Worm (Caenorhabditis elegans): ENCODE data around the gene ugt-12.
A peak's percentile ranks its signal among the peaks of the same experiment; 100 is the strongest.

Gene ugt-12

DNA sequence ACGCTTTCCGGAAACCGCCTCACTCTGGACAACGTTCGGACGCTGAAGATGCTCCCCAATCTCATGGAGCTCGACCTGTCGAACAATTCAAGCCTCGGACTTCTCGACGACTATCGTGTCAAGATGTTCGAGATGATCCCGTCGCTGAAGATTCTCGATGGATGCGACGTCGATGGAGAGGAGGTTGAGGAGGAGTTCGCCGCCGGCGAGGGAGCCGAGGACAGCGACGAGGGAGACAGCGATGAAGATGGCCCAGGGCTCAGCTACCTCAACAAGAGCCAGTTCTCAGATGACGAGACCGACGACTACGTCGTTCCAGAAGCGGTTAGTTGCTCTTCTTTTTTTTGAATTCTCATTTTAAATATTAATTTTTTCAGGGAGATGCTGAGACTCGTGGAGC, 1.4 kb upstream of the ugt-12 start:
- no peak for TF ChIP-seq nhr-47 (tag; optimal IDR thresholded peaks at IDR 0.05)
- TF ChIP-seq efl-1 (optimal IDR thresholded peaks at IDR 0.05) = no peak
- peak in 1 of 2 experiments; percentile 15 for TF ChIP-seq efl-1 (GFP tag; optimal IDR thresholded peaks at IDR 0.05 in 1 of 2)
- no peak for TF ChIP-seq nhr-85 (tag)

DNA sequence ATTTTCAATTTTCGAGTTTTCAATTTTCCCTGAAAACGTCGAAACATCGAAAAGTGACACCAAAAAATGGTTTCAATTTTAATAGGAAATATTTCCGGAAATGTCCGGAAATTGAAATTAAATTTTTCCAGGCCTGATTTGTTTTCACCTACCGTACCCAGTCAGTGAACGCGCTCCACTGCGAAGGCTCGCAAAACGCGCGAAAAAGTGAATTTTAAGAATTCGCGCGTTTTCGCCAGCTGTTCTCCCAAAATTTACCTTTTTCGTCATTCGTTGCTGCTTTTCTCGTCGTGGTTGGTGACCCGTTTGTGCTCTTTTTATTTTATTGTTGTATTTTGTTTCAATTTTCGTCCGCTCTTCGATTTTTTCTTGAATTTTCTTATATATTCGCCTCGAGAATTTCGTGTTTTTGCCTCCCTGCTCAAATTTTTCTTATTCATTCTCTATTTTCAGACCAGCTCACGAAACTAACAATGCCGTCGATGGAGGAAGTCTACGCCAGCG, 599 bp upstream of the ugt-12 start, which contains the start of gene T19H12.2:
Gene T19H12.2, plus strand, starts transcription at position 454 of the 504 bp plus-strand sequence.
- no peak for TF ChIP-seq skn-1 (tag; optimal IDR thresholded peaks at IDR 0.05)
- peak in 1 of 2 experiments; percentile 57 for TF ChIP-seq lsy-2 (tag; optimal IDR thresholded peaks at IDR 0.05)
- TF ChIP-seq blmp-1 (tag; optimal IDR thresholded peaks at IDR 0.05) = peak; percentile 22

DNA sequence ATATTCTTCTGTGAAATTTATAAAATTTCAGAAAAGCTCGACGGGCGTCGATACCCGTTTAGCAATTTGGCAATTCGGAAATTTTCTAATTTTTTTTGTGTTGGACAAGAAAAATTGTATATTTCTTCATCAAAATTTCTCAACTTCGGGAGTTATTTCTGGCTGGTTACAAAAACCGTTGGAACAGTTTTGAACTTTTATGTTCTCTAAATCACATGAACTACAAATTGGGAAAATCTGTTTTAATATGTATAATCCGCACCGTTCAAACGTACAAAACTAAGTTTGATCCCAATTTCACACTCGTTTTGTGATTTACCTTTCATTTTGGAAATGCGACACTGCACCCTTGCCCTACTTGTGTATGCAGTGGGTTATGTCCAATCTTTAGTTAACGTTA, 4.1 kb downstream of the ugt-12 start, which contains the start of gene T19H12.3:
Gene T19H12.3, plus strand, starts transcription at position 301 of the 400 bp plus-strand sequence.
- TF ChIP-seq fkh-10 (GFP tag; optimal IDR thresholded peaks at IDR 0.05) (no peak), ceh-90 (tag; optimal IDR thresholded peaks at IDR 0.05) (no peak), C16A3.4 (tag; optimal IDR thresholded peaks at IDR 0.05) (no peak), mdl-1 (tag; optimal IDR thresholded peaks at IDR 0.05) (no peak), pax-3 (tag; optimal IDR thresholded peaks at IDR 0.05) (no peak), nhr-28 (tag; optimal IDR thresholded peaks at IDR 0.05) (no peak), elt-2 (tag; optimal IDR thresholded peaks at IDR 0.05) (no peak), ceh-82 (tag; optimal IDR thresholded peaks at IDR 0.05) (no peak), zip-4 (GFP tag; optimal IDR thresholded peaks at IDR 0.05) (no peak), lin-39 (tag; optimal IDR thresholded peaks at IDR 0.05) (no peak), ztf-4 (tag; optimal IDR thresholded peaks at IDR 0.05) (no peak), fos-1 (tag; optimal IDR thresholded peaks at IDR 0.05) (no peak), dsc-1 (tag; optimal IDR thresholded peaks at IDR 0.05) (no peak), nhr-77 (tag; optimal IDR thresholded peaks at IDR 0.05) (no peak), C34B4.2 (tag; optimal IDR thresholded peaks at IDR 0.05) (no peak), ceh-8 (GFP tag; optimal IDR thresholded peaks at IDR 0.05) (no peak), Y116A8C.19 (tag; optimal IDR thresholded peaks at IDR 0.05; ENCODE audit: borderline replicate concordance) (no peak), snu-23 (GFP tag; optimal IDR thresholded peaks at IDR 0.05) (no peak), ama-1 (optimal IDR thresholded peaks at IDR 0.05) (no peak)

DNA sequence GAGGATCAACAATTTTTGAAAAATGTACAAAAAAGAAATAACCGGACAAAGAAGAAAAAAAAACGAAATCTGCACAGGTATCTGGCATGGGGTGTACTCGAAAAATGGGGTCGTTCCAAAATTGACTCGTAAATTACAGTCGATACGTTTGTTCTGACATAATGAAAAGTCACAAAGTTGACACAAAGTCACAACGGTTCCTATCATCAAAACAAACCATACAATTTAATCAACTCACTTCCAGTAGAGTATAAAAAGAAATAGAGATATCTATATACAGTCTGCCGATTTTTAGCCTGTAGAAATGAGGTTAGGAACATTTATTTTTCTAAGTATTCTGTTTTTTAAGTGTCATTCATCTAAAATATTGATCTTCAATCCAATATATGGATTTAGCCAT, 4.9 kb downstream of the ugt-12 start, which contains the start of gene T19H12.12:
Gene T19H12.12, plus strand, starts transcription at position 301 of the 400 bp plus-strand sequence.
- TF ChIP-seq lin-13 (GFP tag; optimal IDR thresholded peaks at IDR 0.05) (no peak), ztf-4 (tag; optimal IDR thresholded peaks at IDR 0.05) (no peak), aly-2 (tag; optimal IDR thresholded peaks at IDR 0.05) (no peak), nhr-71 (tag; optimal IDR thresholded peaks at IDR 0.05) (no peak)

DNA sequence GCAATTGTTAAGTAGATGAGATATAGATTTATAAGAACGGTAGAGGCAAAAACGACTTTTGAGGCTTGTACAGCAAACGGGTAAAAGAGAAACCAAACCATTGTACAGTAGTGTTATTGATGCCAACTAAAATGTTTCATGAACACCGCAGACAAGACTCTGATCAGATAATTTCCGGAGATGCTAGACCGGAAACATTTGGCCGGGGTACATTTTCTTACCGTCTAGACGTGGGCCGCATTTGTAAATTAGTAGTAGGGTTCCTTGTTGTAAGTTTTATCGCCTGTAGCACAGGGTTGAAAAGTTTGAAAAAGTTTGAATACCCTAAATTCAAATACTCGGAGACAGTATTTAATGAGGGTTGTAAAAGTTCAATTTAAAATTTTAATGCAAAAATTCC, 8.1 kb downstream of the ugt-12 start, which contains the start of gene str-32:
Gene str-32, minus strand, starts transcription at position 101 of the 400 bp plus-strand sequence.
- no peak for TF ChIP-seq elt-3 (tag; optimal IDR thresholded peaks at IDR 0.05)
- no peak for TF ChIP-seq fkh-8 (tag; optimal IDR thresholded peaks at IDR 0.05)
- TF ChIP-seq nhr-90 (tag; optimal IDR thresholded peaks at IDR 0.05; ENCODE audit: poor library complexity) = no peak
- TF ChIP-seq pqm-1 (tag; optimal IDR thresholded peaks at IDR 0.05) = no peak
- TF ChIP-seq fos-1 (tag; optimal IDR thresholded peaks at IDR 0.05) = no peak
- TF ChIP-seq ztf-11 (tag; optimal IDR thresholded peaks at IDR 0.05) = no peak
- TF ChIP-seq nhr-19 (GFP tag; conservative IDR thresholded peaks at IDR 0.05) = no peak
- TF ChIP-seq mef-2 (tag; optimal IDR thresholded peaks at IDR 0.05) = no peak
- TF ChIP-seq zip-4 (GFP tag; optimal IDR thresholded peaks at IDR 0.05) = no peak
- TF ChIP-seq elt-2 (tag; optimal IDR thresholded peaks at IDR 0.05) = no peak
- TF ChIP-seq snpc-4 (tag; optimal IDR thresholded peaks at IDR 0.05) = no peak
- TF ChIP-seq xbp-1 (tag; optimal IDR thresholded peaks at IDR 0.05) = no peak
- TF ChIP-seq hlh-4 (tag; optimal IDR thresholded peaks at IDR 0.05) = no peak
- no peak for TF ChIP-seq nhr-76 (tag; optimal IDR thresholded peaks at IDR 0.05)
- no peak for TF ChIP-seq C04F5.9 (tag; optimal IDR thresholded peaks at IDR 0.05)
- no peak for TF ChIP-seq snu-23 (GFP tag; optimal IDR thresholded peaks at IDR 0.05)
- TF ChIP-seq irx-1 (tag; optimal IDR thresholded peaks at IDR 0.05) = no peak

Measured in whole organism, L1 larva.